Fruit fly (Drosophila melanogaster) whole organism, embryonic: ENCODE results near the gene tomb.
A peak's percentile ranks its signal among the peaks of the same experiment; 100 is the strongest.

Experiments
- CG10543 ChIP-seq: fragments of 200-800 bp; sonication (Bioruptor generic); optimal IDR thresholded peaks from 3 replicates; lab custom pipeline; 2017; ENCODE audit warnings: missing biosample characterization, mild to moderate bottlenecking, missing genetic modification characterization, moderate library complexity
- CG10979 ChIP-seq: fragments of 200-800 bp; sonication (Bioruptor generic); optimal IDR thresholded peaks from 2 replicates; lab custom pipeline; 2018; ENCODE audit warnings: missing biosample characterization, mild to moderate bottlenecking, missing genetic modification characterization, moderate library complexity
- CG12391 ChIP-seq: fragments of 200-800 bp; sonication (Bioruptor generic); optimal IDR thresholded peaks from 3 replicates; lab custom pipeline; 2018; ENCODE audit warnings: missing biosample characterization, mild to moderate bottlenecking, missing genetic modification characterization, moderate library complexity
- CG12769 ChIP-seq: fragments of 200-800 bp; sonication (Bioruptor generic); optimal IDR thresholded peaks from 2 replicates; lab custom pipeline; 2019; ENCODE audit warnings: missing biosample characterization, mild to moderate bottlenecking, missing genetic modification characterization, moderate library complexity
- CG13424 ChIP-seq: fragments of 200-800 bp; sonication (Bioruptor generic); optimal IDR thresholded peaks from 2 replicates; lab custom pipeline; 2019; ENCODE audit warnings: missing biosample characterization, mild to moderate bottlenecking, missing genetic modification characterization, moderate library complexity
- CG14965 ChIP-seq: fragments of 200-800 bp; sonication (Bioruptor generic); optimal IDR thresholded peaks from 2 replicates; lab custom pipeline; 2016; ENCODE audit warnings: missing biosample characterization, missing genetic modification characterization, borderline replicate concordance
- CG17829 ChIP-seq: fragments of 200-800 bp; optimal IDR thresholded peaks from 2 replicates; lab custom pipeline; 2019; ENCODE audit warnings: missing biosample characterization, mild to moderate bottlenecking, missing genetic modification characterization, moderate library complexity
- CG18262 ChIP-seq: fragments of 200-800 bp; optimal IDR thresholded peaks from 3 replicates; lab custom pipeline; 2019; ENCODE audit warnings: missing biosample characterization, mild to moderate bottlenecking, missing genetic modification characterization, moderate library complexity
- CG2712 ChIP-seq: fragments of 200-800 bp; optimal IDR thresholded peaks from 3 replicates; lab custom pipeline; 2019; ENCODE audit warnings: missing biosample characterization, mild to moderate bottlenecking, missing genetic modification characterization, moderate library complexity
- CG31441 ChIP-seq: fragments of 200-800 bp; sonication (Bioruptor generic); IDR thresholded peaks from 2 replicates; pipeline ENCODE4 v1.3.6; 2022; ENCODE audit warnings: missing biosample characterization, missing genetic modification characterization
- CG3407 ChIP-seq: fragments of 200-800 bp; sonication (Bioruptor generic); optimal IDR thresholded peaks from 2 replicates; lab custom pipeline; 2018; ENCODE audit warnings: missing biosample characterization, mild to moderate bottlenecking, missing genetic modification characterization
- CG43689 ChIP-seq: fragments of 200-800 bp; sonication (Bioruptor generic); IDR thresholded peaks from 2 replicates; pipeline ENCODE4 v1.3.6; 2022; ENCODE audit warnings: missing biosample characterization, missing genetic modification characterization
- CG7357 ChIP-seq: fragments of 200-800 bp; sonication (Bioruptor generic); IDR thresholded peaks from 3 replicates; pipeline ENCODE4 v1.3.6; 2022; ENCODE audit warnings: missing biosample characterization, missing genetic modification characterization
- CG7372 ChIP-seq: fragments of 200-800 bp; sonication (Bioruptor generic); IDR thresholded peaks from 2 replicates; pipeline ENCODE4 v1.3.6; 2022; ENCODE audit warnings: missing biosample characterization, missing genetic modification characterization
- CG7556 ChIP-seq: fragments of 200-800 bp; sonication (Bioruptor generic); optimal IDR thresholded peaks from 2 replicates; lab custom pipeline; 2017; ENCODE audit warnings: missing biosample characterization, mild to moderate bottlenecking, missing genetic modification characterization
- CG7839 ChIP-seq: fragments of 200-800 bp; sonication (Bioruptor generic); optimal IDR thresholded peaks from 3 replicates; lab custom pipeline; 2018; ENCODE audit warnings: missing biosample characterization, mild to moderate bottlenecking, missing genetic modification characterization, moderate library complexity
- CG8924 ChIP-seq: fragments of 200-800 bp; optimal IDR thresholded peaks from 3 replicates; lab custom pipeline; 2019; ENCODE audit warnings: missing biosample characterization, mild to moderate bottlenecking, missing genetic modification characterization, moderate library complexity
- CoRest ChIP-seq: fragments of 200-800 bp; sonication (Bioruptor generic); optimal IDR thresholded peaks from 3 replicates; lab custom pipeline; 2018; ENCODE audit warnings: missing biosample characterization, mild to moderate bottlenecking, missing genetic modification characterization, moderate library complexity
- D19A ChIP-seq: fragments of 200-800 bp; optimal IDR thresholded peaks from 3 replicates; lab custom pipeline; 2019; ENCODE audit warnings: missing biosample characterization, mild to moderate bottlenecking, missing genetic modification characterization, moderate library complexity
- Doc3 ChIP-seq: fragments of 200-800 bp; sonication (Bioruptor generic); IDR thresholded peaks from 3 replicates; pipeline ENCODE4 v1.3.6; 2022; ENCODE audit warnings: missing biosample characterization, missing genetic modification characterization; ENCODE audit not compliant: partially characterized antibody
- Ets65A ChIP-seq: fragments of 200-800 bp; sonication (Bioruptor generic); peaks from one replicate; lab custom pipeline; 2016; ENCODE audit warnings: missing biosample characterization, missing genetic modification characterization
- Jarid2 ChIP-seq: fragments of 200-800 bp; sonication (Bioruptor generic); optimal IDR thresholded peaks from 3 replicates; lab custom pipeline; 2017; ENCODE audit warnings: mild to moderate bottlenecking, missing biosample characterization, missing genetic modification reagents, missing genetic modification characterization
- Med ChIP-seq: fragments of 200-800 bp; sonication (Bioruptor generic); peaks from one replicate; lab custom pipeline; 2016; ENCODE audit warnings: missing biosample characterization, missing genetic modification characterization, mild to moderate bottlenecking, inconsistent platforms, moderate library complexity
- Pdp1 ChIP-seq, 2 experiments: fragments of 200-800 bp; sonication (Bioruptor generic); optimal IDR thresholded peaks; 3 replicates each; lab custom pipeline; 2016; ENCODE audit warnings: missing biosample characterization in 2 of 2, missing genetic modification characterization in 2 of 2, mild to moderate bottlenecking in 1 of 2, moderate library complexity in 1 of 2
- Sox102F ChIP-seq: fragments of 200-800 bp; sonication (Bioruptor generic); optimal IDR thresholded peaks from 2 replicates; lab custom pipeline; 2018; ENCODE audit warnings: missing biosample characterization, mild to moderate bottlenecking, missing genetic modification characterization, moderate library complexity
- Ssrp ChIP-seq: fragments of 200-800 bp; sonication (Bioruptor generic); optimal IDR thresholded peaks from 2 replicates; lab custom pipeline; 2018; ENCODE audit warnings: missing biosample characterization, mild to moderate bottlenecking, missing genetic modification characterization, moderate library complexity
- Trl ChIP-seq, 3 experiments: fragments of >200 bp in 2 of 3; fragments of 200-800 bp in 1 of 3; sonication (Bioruptor generic) in 1 of 3; optimal IDR thresholded peaks; 2 replicates in 1 of 3; 3 replicates in 2 of 3; lab custom pipeline; 2016 to 2017; ENCODE audit warnings: missing biosample characterization in 1 of 3, missing genetic modification characterization in 1 of 3
- Usf ChIP-seq: fragments of 200-800 bp; sonication (Bioruptor generic); optimal IDR thresholded peaks from 2 replicates; lab custom pipeline; 2017; ENCODE audit warnings: missing genotype, missing biosample characterization, missing genetic modification characterization
- Xrp1 ChIP-seq: fragments of 200-800 bp; sonication (Bioruptor generic); IDR thresholded peaks from 2 replicates; pipeline ENCODE4 v1.3.6; 2022; ENCODE audit warnings: missing biosample characterization, missing genetic modification characterization
- ash1 ChIP-seq: fragments of 200-800 bp; sonication (Bioruptor generic); optimal IDR thresholded peaks from 2 replicates; lab custom pipeline; 2018; ENCODE audit warnings: missing biosample characterization, mild to moderate bottlenecking, missing genetic modification characterization
- bsh ChIP-seq, 2 experiments: fragments of 200-800 bp; sonication (Bioruptor generic); optimal IDR thresholded peaks; 2 replicates each; lab custom pipeline; 2017 to 2018; ENCODE audit warnings: mild to moderate bottlenecking in 2 of 2, missing biosample characterization in 2 of 2, missing genetic modification characterization in 2 of 2, moderate library complexity in 1 of 2
- chinmo ChIP-seq: fragments of 200-800 bp; sonication (Bioruptor generic); IDR thresholded peaks from 4 replicates; pipeline ENCODE4 v1.3.6; 2022; ENCODE audit warnings: missing biosample characterization, missing genetic modification characterization; ENCODE audit not compliant: partially characterized antibody
- croc ChIP-seq: fragments of 200-800 bp; sonication (Bioruptor generic); conservative IDR thresholded peaks from 3 replicates; pipeline ENCODE4 v1.3.6; 2022; ENCODE audit warnings: missing biosample characterization, missing genetic modification characterization
- dmrt99B ChIP-seq: fragments of 200-800 bp; sonication (Bioruptor generic); optimal IDR thresholded peaks from 2 replicates; lab custom pipeline; 2018; ENCODE audit warnings: missing biosample characterization, mild to moderate bottlenecking, missing genetic modification characterization, moderate library complexity
- fru ChIP-seq: fragments of >200 bp; optimal IDR thresholded peaks from 2 replicates; lab custom pipeline; 2017
- grau ChIP-seq: fragments of 200-800 bp; optimal IDR thresholded peaks from 3 replicates; lab custom pipeline; 2019; ENCODE audit warnings: missing biosample characterization, mild to moderate bottlenecking, missing genetic modification characterization, moderate library complexity
- ind ChIP-seq: fragments of 200-800 bp; sonication (Bioruptor generic); optimal IDR thresholded peaks from 3 replicates; lab custom pipeline; 2016; ENCODE audit warnings: missing biosample characterization, missing genetic modification characterization
- nmo ChIP-seq: fragments of 200-800 bp; sonication (Bioruptor generic); optimal IDR thresholded peaks from 2 replicates; lab custom pipeline; 2018; ENCODE audit warnings: missing biosample characterization, mild to moderate bottlenecking, missing genetic modification characterization, moderate library complexity
- phol ChIP-seq: fragments of 200-800 bp; sonication (Bioruptor generic); optimal IDR thresholded peaks from 3 replicates; lab custom pipeline; 2018; ENCODE audit warnings: missing biosample characterization, mild to moderate bottlenecking, missing genetic modification characterization, moderate library complexity
- row ChIP-seq: fragments of 200-800 bp; sonication (Bioruptor generic); IDR thresholded peaks from 3 replicates; pipeline ENCODE4 v1.3.6; 2022; ENCODE audit warnings: missing biosample characterization, missing genetic modification characterization
- sd ChIP-seq: fragments of 200-800 bp; sonication (Bioruptor generic); optimal IDR thresholded peaks from 3 replicates; lab custom pipeline; 2018; ENCODE audit warnings: missing biosample characterization, mild to moderate bottlenecking, missing genetic modification characterization, moderate library complexity
- sr ChIP-seq: fragments of 200-800 bp; sonication (Bioruptor generic); IDR thresholded peaks from 3 replicates; pipeline ENCODE4 v1.3.6; 2022; ENCODE audit warnings: missing biosample characterization, missing genetic modification characterization
- twi ChIP-seq: fragments of 200-800 bp; optimal IDR thresholded peaks from 2 replicates; lab custom pipeline; 2019; ENCODE audit warnings: missing biosample characterization, mild to moderate bottlenecking, missing genetic modification characterization, moderate library complexity

tomb gene

dm6 chr2L:5558809-5559392 lies 22.3 kb upstream of the tomb start, which contains the start of gene GluRIIB:
TSS of gene GluRIIB (plus strand) at chr2L:5559342.
- TF ChIP-seq grau (tag; lab: Kevin White, UChicago) (peak; percentile 40), ind (no peak), nmo (GFP tag; lab: Kevin White, UChicago) (peak; percentile 39), Xrp1 (GFP tag; lab: Robert Waterston, UW) (no peak), sd (tag; lab: Kevin White, UChicago) (peak; percentile 16), phol (tag; lab: Kevin White, UChicago) (peak; percentile 45), D19A (tag; lab: Kevin White, UChicago) (peak; percentile 94), CG2712 (tag; lab: Kevin White, UChicago) (peak; percentile 54), fru (lab: Kevin White, UChicago) (no peak), CG7357 (GFP tag; lab: Robert Waterston, UW) (no peak), CG17829 (tag; lab: Kevin White, UChicago) (peak; percentile 8), CG12391 (tag; lab: Kevin White, UChicago) (peak; percentile 8), CG12769 (tag; lab: Kevin White, UChicago) (peak; percentile 2), CG10979 (peak; percentile 42), CG3407 (no peak), bsh (GFP tag; optimal IDR thresholded peaks at IDR 0.05; lab: Kevin White, UChicago) (peak in 1 of 2 experiments; percentile 40), CG7556 (GFP tag; lab: Kevin White, UChicago) (peak; percentile 12), CG18262 (tag; lab: Kevin White, UChicago) (peak; percentile 64), Ssrp (tag; lab: Kevin White, UChicago) (peak; percentile 19), CoRest (tag; lab: Kevin White, UChicago) (peak; percentile 36), Med (GFP tag; lab: Kevin White, UChicago) (peak; percentile 43), Trl (optimal IDR thresholded peaks at IDR 0.05; lab: Kevin White, UChicago) (peak; percentile 3 to 5), Trl (GFP tag; optimal IDR thresholded peaks at IDR 0.05; lab: Kevin White, UChicago) (no peak), CG8924 (peak; percentile 25), CG10543 (GFP tag; lab: Kevin White, UChicago) (peak; percentile 34), twi (tag; lab: Kevin White, UChicago) (peak; percentile 23), CG13424 (tag; lab: Kevin White, UChicago) (peak; percentile 52), row (GFP tag; lab: Robert Waterston, UW) (peak; percentile 26; the same call in 1 of the 3 replicates), CG31441 (GFP tag; lab: Robert Waterston, UW) (peak; percentile 4; the same call in 1 of the 2 replicates), Ets65A (no peak), Sox102F (peak; percentile 43), CG7839 (tag; lab: Kevin White, UChicago) (peak; percentile 26), Pdp1 (GFP tag; optimal IDR thresholded peaks at IDR 0.05; lab: Kevin White, UChicago) (no peak), Doc3 (GFP tag; lab: Robert Waterston, UW) (no peak), dmrt99B (tag; lab: Kevin White, UChicago) (peak; percentile 56)

- TF ChIP-seq CG7372 (GFP tag; lab: Robert Waterston, UW) (peak; percentile 58; the same call in 1 of the 2 replicates), Jarid2 (GFP tag; lab: Kevin White, UChicago) (peak; percentile 21), chinmo (GFP tag; lab: Robert Waterston, UW) (0 out of 4 replicates have a peak, but pooled peaks have one; percentile 42), Sox102F (no peak), CG14965 (GFP tag; lab: Kevin White, UChicago) (no peak), sr (GFP tag; lab: Robert Waterston, UW) (peak; percentile 84), croc (GFP tag; lab: Robert Waterston, UW) (no peak), Ets65A (peak; percentile 64), Med (GFP tag; lab: Kevin White, UChicago) (peak; percentile 70), Usf (GFP tag; lab: Kevin White, UChicago) (no peak), CG43689 (no peak), sd (tag; lab: Kevin White, UChicago) (peak; percentile 54), ash1 (GFP tag; lab: Kevin White, UChicago) (no peak), Trl (optimal IDR thresholded peaks at IDR 0.05; lab: Kevin White, UChicago) (peak; percentile 10 to 34), Trl (GFP tag; optimal IDR thresholded peaks at IDR 0.05; lab: Kevin White, UChicago) (no peak)
These were observed 18.3 kb upstream of the tomb start, which contains the start of gene GluRIIA for dm6 chr2L:5554818-5555217. TSS of gene GluRIIA (plus strand) at chr2L:5555072.
